Fruit fly (Drosophila melanogaster): ENCODE results near the gene CG42540.

- no peak for TF ChIP-seq Pif1B (GFP tag; optimal IDR thresholded peaks at IDR 0.05)
- TF ChIP-seq CG15710 (tag; optimal IDR thresholded peaks at IDR 0.05): no peak
- TF ChIP-seq fd96Ca (GFP tag; IDR thresholded peaks at IDR 0.05): no peak
- no peak for TF ChIP-seq CG13204 (GFP tag; optimal IDR thresholded peaks at IDR 0.05)
- TF ChIP-seq CG8301 (tag; optimal IDR thresholded peaks at IDR 0.05): no peak
- no peak for TF ChIP-seq EcR (GFP tag; optimal IDR thresholded peaks at IDR 0.05)
- TF ChIP-seq CG12605 (GFP tag; IDR thresholded peaks at IDR 0.05): no peak
- TF ChIP-seq Snoo (tag; optimal IDR thresholded peaks at IDR 0.05): no peak
Measured at dm6 chr3L:4550153-4550802, 5.6 kb upstream of the CG42540 start.
